Worm (Caenorhabditis elegans) whole organism, L3 larva: Measurements from ENCODE around the gene uda-1.

ENCODE experiments used
- elt-2 ChIP-seq: sonication (generic microtip); optimal IDR thresholded peaks from 2 replicates; lab custom pipeline; 2016; ENCODE audit warnings: missing genetic modification reagents, mild to moderate bottlenecking, missing genetic modification characterization, missing compliant biosample characterization
- fos-1 ChIP-seq: fragments of 150-350 bp; optimal IDR thresholded peaks from 2 replicates; lab custom pipeline; 2014; ENCODE audit warnings: missing biosample characterization, missing genetic modification characterization

ce11 chrV:10003315-10003969 is 1.1 kb upstream of the uda-1 start:
- TF ChIP-seq elt-2 (tag; lab: Kevin White, UChicago) (peak; percentile 79), fos-1 (tag; lab: Kevin White, UChicago) (no peak)
